Fruit fly (Drosophila melanogaster): Measurements from ENCODE around the gene CG6592.

The CG6592 gene

dm6 chr3L:6094697-6095096 lies 35.2 kb downstream of the CG6592 start, which contains the start of the genes CG10467 and loj (continued):
- TF ChIP-seq gce (GFP tag; IDR thresholded peaks at IDR 0.05), result peak; percentile 90
- peak; percentile 86; the same call in 1 of the 2 replicates for TF ChIP-seq CG5953 (GFP tag; IDR thresholded peaks at IDR 0.05)
- TF ChIP-seq pan (optimal IDR thresholded peaks at IDR 0.05), result no peak
- TF ChIP-seq pan (GFP tag; optimal IDR thresholded peaks at IDR 0.05 in 1 of 2, IDR thresholded peaks at IDR 0.05 in 1 of 2), result peak in 1 of 2 experiments; percentile 96
- peak; percentile 53 for TF ChIP-seq CG4360 (GFP tag; IDR thresholded peaks at IDR 0.05)
- TF ChIP-seq Oaz (GFP tag; IDR thresholded peaks at IDR 0.05), result peak; percentile 91
- TF ChIP-seq Gsc (GFP tag; IDR thresholded peaks at IDR 0.05), result peak; percentile 95
- TF ChIP-seq CG31365 (tag; optimal IDR thresholded peaks at IDR 0.05), result no peak
- TF ChIP-seq CG9727 (GFP tag; optimal IDR thresholded peaks at IDR 0.05), result peak; percentile 96
- peak; percentile 79 for TF ChIP-seq CG9876 (GFP tag; optimal IDR thresholded peaks at IDR 0.05)
- TF ChIP-seq Nf-YC (tag; optimal IDR thresholded peaks at IDR 0.05), result peak; percentile 80
- TF ChIP-seq ham (GFP tag; IDR thresholded peaks at IDR 0.05), result peak; percentile 91
- peak; percentile 78 for TF ChIP-seq Bdp1 (GFP tag; optimal IDR thresholded peaks at IDR 0.05)
- peak; percentile 98 for TF ChIP-seq ttk (GFP tag; IDR thresholded peaks at IDR 0.05)
- peak; percentile 92 for TF ChIP-seq Hmr (GFP tag; optimal IDR thresholded peaks at IDR 0.05)
- TF ChIP-seq NC2β (GFP tag; optimal IDR thresholded peaks at IDR 0.05), result peak; percentile 65
- TF ChIP-seq bsh (GFP tag; optimal IDR thresholded peaks at IDR 0.05), result peak in 1 of 2 experiments; percentile 97
- peak; percentile 95 for TF ChIP-seq wor (GFP tag; IDR thresholded peaks at IDR 0.05)
- peak; percentile 94 for TF ChIP-seq Hsf (GFP tag; optimal IDR thresholded peaks at IDR 0.05)
- TF ChIP-seq trem (tag; optimal IDR thresholded peaks at IDR 0.05), result peak; percentile 95
- peak; percentile 67 for TF ChIP-seq grn (GFP tag; optimal IDR thresholded peaks at IDR 0.05)
- TF ChIP-seq sob (GFP tag; IDR thresholded peaks at IDR 0.05), result peak; percentile 98
- peak; percentile 26 for TF ChIP-seq CG6854 (GFP tag; optimal IDR thresholded peaks at IDR 0.05)
- peak in 1 of 2 experiments; percentile 78 for TF ChIP-seq Eip74EF (GFP tag; optimal IDR thresholded peaks at IDR 0.05)
- TF ChIP-seq CG10979 (tag; optimal IDR thresholded peaks at IDR 0.05), result peak; percentile 94
- peak; percentile 96 for TF ChIP-seq H15 (GFP tag; IDR thresholded peaks at IDR 0.05)
- TF ChIP-seq CG8281 (tag; optimal IDR thresholded peaks at IDR 0.05), result peak; percentile 81
- TF ChIP-seq HLH3B (GFP tag; IDR thresholded peaks at IDR 0.05), result peak; percentile 97
- TF ChIP-seq Mrtf (GFP tag; IDR thresholded peaks at IDR 0.05), result peak; percentile 96
- TF ChIP-seq ab (GFP tag; optimal IDR thresholded peaks at IDR 0.05), result peak; percentile 56
- TF ChIP-seq lov (optimal IDR thresholded peaks at IDR 0.05), result no peak
- TF ChIP-seq lov (GFP tag; IDR thresholded peaks at IDR 0.05), result peak; percentile 93; the same call in 2 of the 3 replicates
- TF ChIP-seq CG4404 (GFP tag; IDR thresholded peaks at IDR 0.05), result peak; percentile 98
- TF ChIP-seq Dref (GFP tag; IDR thresholded peaks at IDR 0.05), result peak; percentile 47
- TF ChIP-seq CG11456 (GFP tag; IDR thresholded peaks at IDR 0.05), result peak; percentile 98
- peak; percentile 96 for TF ChIP-seq sug (tag; optimal IDR thresholded peaks at IDR 0.05)
- peak; percentile 98 for TF ChIP-seq CG32532 (GFP tag; IDR thresholded peaks at IDR 0.05)
- TF ChIP-seq schlank (tag; optimal IDR thresholded peaks at IDR 0.05), result peak; percentile 64
- peak; percentile 88 for TF ChIP-seq ems (GFP tag; optimal IDR thresholded peaks at IDR 0.05)
- TF ChIP-seq bcd (GFP tag; optimal IDR thresholded peaks at IDR 0.05), result peak; percentile 95
- TF ChIP-seq cwo (GFP tag; optimal IDR thresholded peaks at IDR 0.05), result peak; percentile 83
- peak; percentile 72 for TF ChIP-seq unc-4 (GFP tag; IDR thresholded peaks at IDR 0.05; ENCODE audit: partially characterized antibody)
- TF ChIP-seq nau (GFP tag; optimal IDR thresholded peaks at IDR 0.05), result peak; percentile 79
- TF ChIP-seq CG33213 (GFP tag; optimal IDR thresholded peaks at IDR 0.05), result peak; percentile 59
- peak; percentile 63 for TF ChIP-seq pzg (GFP tag; optimal IDR thresholded peaks at IDR 0.05)
- peak; percentile 76 for TF ChIP-seq fu2 (GFP tag; optimal IDR thresholded peaks at IDR 0.05)
- TF ChIP-seq hkb (optimal IDR thresholded peaks at IDR 0.05), result no peak
- TF ChIP-seq hkb (GFP tag; IDR thresholded peaks at IDR 0.05), result peak; percentile 90
- TF ChIP-seq CG13775 (GFP tag; optimal IDR thresholded peaks at IDR 0.05), result peak; percentile 96
- TF ChIP-seq CG16813 (GFP tag; IDR thresholded peaks at IDR 0.05; ENCODE audit: partially characterized antibody), result peak; percentile 75
- peak; percentile 93 for TF ChIP-seq wdn (GFP tag; IDR thresholded peaks at IDR 0.05)
- TF ChIP-seq CG14965 (GFP tag; optimal IDR thresholded peaks at IDR 0.05; ENCODE audit: borderline replicate concordance), result no peak

Measured in whole organism, embryonic.